Fruit fly (Drosophila melanogaster): ENCODE data around the gene CG3842.

The CG3842 gene

DNA sequence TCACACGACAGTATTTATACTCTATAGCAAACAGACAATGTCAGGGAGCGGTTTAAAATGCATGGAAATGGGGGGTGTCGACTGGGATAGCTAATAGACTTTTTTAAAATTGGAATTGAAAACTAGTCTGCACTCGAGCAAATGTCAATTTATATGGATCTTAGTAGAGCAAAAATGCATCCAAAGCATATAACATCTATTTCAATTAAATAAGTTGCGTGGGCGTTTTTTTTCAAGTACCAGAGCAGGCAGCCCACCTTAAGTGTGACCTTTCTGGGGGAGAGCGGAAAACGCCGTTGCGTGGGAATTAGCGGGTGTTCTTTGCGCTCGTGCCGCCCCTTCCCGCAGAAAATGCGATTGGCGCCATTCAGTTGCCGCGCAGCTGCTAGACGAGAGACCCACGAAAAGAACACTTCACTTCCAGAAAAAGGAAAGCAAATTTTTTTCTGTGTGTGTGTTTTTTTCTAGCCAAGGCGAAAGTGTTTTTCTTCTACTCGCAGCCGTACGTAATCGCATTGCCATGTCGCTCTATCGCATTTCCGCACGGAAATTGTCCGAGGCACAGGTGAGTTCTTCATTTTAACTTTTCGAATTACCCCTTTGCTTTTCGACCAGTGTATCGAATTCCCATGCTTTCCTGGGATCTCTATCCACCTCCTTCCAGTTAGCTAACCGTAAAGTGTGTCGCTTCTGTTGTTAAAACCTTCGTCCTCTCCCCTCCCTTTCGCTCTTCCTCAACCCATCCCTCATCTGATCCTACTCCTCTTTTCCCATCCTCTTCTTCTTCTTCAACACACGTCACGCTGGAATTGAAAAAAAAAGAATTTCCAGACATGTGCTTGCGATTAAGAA is 14.6 kb downstream of the CG3842 start (continued):
- TF ChIP-seq fd102C (GFP tag; optimal IDR thresholded peaks at IDR 0.05) (no peak), CG4617 (GFP tag; optimal IDR thresholded peaks at IDR 0.05; ENCODE audit: borderline replicate concordance) (peak; percentile 9), CG3407 (GFP tag; optimal IDR thresholded peaks at IDR 0.05) (no peak), Ets97D (GFP tag; optimal IDR thresholded peaks at IDR 0.05) (peak; percentile 73), Dref (GFP tag; IDR thresholded peaks at IDR 0.05) (0 out of 2 replicates have a peak, but pooled peaks have one; percentile 25), mld (GFP tag; IDR thresholded peaks at IDR 0.05; ENCODE audit: partially characterized antibody) (no peak), Sry-β (GFP tag; optimal IDR thresholded peaks at IDR 0.05) (no peak), maf-S (GFP tag; optimal IDR thresholded peaks at IDR 0.05) (no peak), HmgZ (tag; optimal IDR thresholded peaks at IDR 0.05) (no peak), CG7928 (GFP tag; optimal IDR thresholded peaks at IDR 0.05) (peak; percentile 24), Taf1 (GFP tag; IDR thresholded peaks at IDR 0.05) (no peak), sqz (GFP tag; optimal IDR thresholded peaks at IDR 0.05) (peak; percentile 62), CG9817 (tag; optimal IDR thresholded peaks at IDR 0.05) (no peak), wek (GFP tag; optimal IDR thresholded peaks at IDR 0.05) (peak; percentile 12), CG15011 (GFP tag; optimal IDR thresholded peaks at IDR 0.05) (peak; percentile 10), jing (GFP tag; optimal IDR thresholded peaks at IDR 0.05) (no peak), dm (GFP tag; optimal IDR thresholded peaks at IDR 0.05) (peak; percentile 52), CG4404 (GFP tag; IDR thresholded peaks at IDR 0.05) (no peak), MESR4 (GFP tag; optimal IDR thresholded peaks at IDR 0.05) (peak; percentile 51), pum (GFP tag; optimal IDR thresholded peaks at IDR 0.05) (no peak), tll (GFP tag; optimal IDR thresholded peaks at IDR 0.05) (peak in 1 of 2 experiments; percentile 2), chm (GFP tag; IDR thresholded peaks at IDR 0.05) (peak; percentile 57; the same call in 1 of the 2 replicates), CG10959 (GFP tag; IDR thresholded peaks at IDR 0.05) (no peak), Bdp1 (GFP tag; optimal IDR thresholded peaks at IDR 0.05) (no peak), CG11695 (GFP tag; IDR thresholded peaks at IDR 0.05) (0 out of 3 replicates have a peak, but pooled peaks have one; percentile 7), CG12155 (GFP tag; optimal IDR thresholded peaks at IDR 0.05) (no peak), Hmx (GFP tag; optimal IDR thresholded peaks at IDR 0.05) (no peak), trem (tag; optimal IDR thresholded peaks at IDR 0.05) (peak; percentile 21), CG3726 (GFP tag; IDR thresholded peaks at IDR 0.05) (no peak), grau (tag; optimal IDR thresholded peaks at IDR 0.05) (peak; percentile 30), jumu (GFP tag; optimal IDR thresholded peaks at IDR 0.05) (no peak), chn (GFP tag; optimal IDR thresholded peaks at IDR 0.05) (peak; percentile 21), CG6791 (GFP tag; IDR thresholded peaks at IDR 0.05; ENCODE audit: partially characterized antibody) (0 out of 3 replicates have a peak, but pooled peaks have one; percentile 39), ewg (GFP tag; optimal IDR thresholded peaks at IDR 0.05) (peak; percentile 57), gcm2 (GFP tag; optimal IDR thresholded peaks at IDR 0.05) (no peak), gcm (GFP tag; optimal IDR thresholded peaks at IDR 0.05) (peak; percentile 16), CG34422 (GFP tag; IDR thresholded peaks at IDR 0.05) (peak; percentile 35; the same call in 1 of the 3 replicates), yki (optimal IDR thresholded peaks at IDR 0.05) (no peak), ci (GFP tag; IDR thresholded peaks at IDR 0.05) (no peak), CG4360 (GFP tag; IDR thresholded peaks at IDR 0.05) (no peak; the same call in 1 of the 2 replicates), Myb (GFP tag; optimal IDR thresholded peaks at IDR 0.05) (peak; percentile 75), Pdp1 (GFP tag; optimal IDR thresholded peaks at IDR 0.05) (peak in 1 of 2 experiments; percentile 27), CG17186 (GFP tag; optimal IDR thresholded peaks at IDR 0.05) (peak; percentile 90), Ravus (GFP tag; IDR thresholded peaks at IDR 0.05) (no peak), crol (GFP tag; IDR thresholded peaks at IDR 0.05) (peak; percentile 53), croc (GFP tag; conservative IDR thresholded peaks at IDR 0.05) (no peak), sug (tag; optimal IDR thresholded peaks at IDR 0.05) (peak; percentile 25), CG9437 (GFP tag; optimal IDR thresholded peaks at IDR 0.05) (peak; percentile 21), nau (GFP tag; optimal IDR thresholded peaks at IDR 0.05) (peak; percentile 36)

All from whole organism, embryonic.